Worm (Caenorhabditis elegans) whole organism, young adult: ENCODE results near the gene F28F8.9.
A peak's percentile ranks its signal among the peaks of the same experiment; 100 is the strongest.

Source experiments
- B0035.1 ChIP-seq: sonication (generic microtip); optimal IDR thresholded peaks from 2 replicates; lab custom pipeline; 2016; ENCODE audit warnings: missing genetic modification characterization, mild to moderate bottlenecking, missing compliant biosample characterization, missing genotype, missing genetic modification reagents
- C06A6.2 ChIP-seq: fragments of 200-800 bp; sonication (Bioruptor generic); conservative IDR thresholded peaks from 2 replicates; pipeline ENCODE4 v1.3.6; 2022; ENCODE audit warnings: missing genetic modification characterization, missing compliant biosample characterization
- F57A8.1 ChIP-seq: fragments of 200-800 bp; sonication (Bioruptor generic); optimal IDR thresholded peaks from 2 replicates; lab custom pipeline; 2018; ENCODE audit warnings: mild to moderate bottlenecking, missing genetic modification characterization, moderate library complexity, missing compliant biosample characterization
- F57C9.4 ChIP-seq: sonication (generic microtip); optimal IDR thresholded peaks from 2 replicates; lab custom pipeline; 2017; ENCODE audit warnings: mild to moderate bottlenecking, missing genetic modification characterization, missing compliant biosample characterization
- K12H6.12 ChIP-seq: fragments of 200-800 bp; sonication (Bioruptor generic); optimal IDR thresholded peaks from 2 replicates; lab custom pipeline; 2018; ENCODE audit warnings: mild to moderate bottlenecking, missing genetic modification characterization, missing compliant biosample characterization
- Y56A3A.18 ChIP-seq: fragments of 200-800 bp; sonication (Bioruptor generic); IDR thresholded peaks from 2 replicates; pipeline ENCODE4 v1.3.6; 2022; ENCODE audit warnings: missing genetic modification reagents, missing genetic modification characterization, missing compliant biosample characterization
- Y79H2A.3 ChIP-seq: fragments of 200-800 bp; sonication (Bioruptor generic); conservative IDR thresholded peaks from 2 replicates; pipeline ENCODE4 v1.3.6; 2022; ENCODE audit warnings: missing genetic modification reagents, missing genetic modification characterization, missing compliant biosample characterization
- Y95B8A.8 ChIP-seq: fragments of 200-800 bp; sonication (Bioruptor generic); IDR thresholded peaks from 2 replicates; pipeline ENCODE4 v1.3.6; 2022; ENCODE audit warnings: missing genetic modification reagents, missing genetic modification characterization, missing compliant biosample characterization
- ZK185.1 ChIP-seq: sonication (generic microtip); optimal IDR thresholded peaks from 2 replicates; lab custom pipeline; 2016; ENCODE audit warnings: mild to moderate bottlenecking, missing genetic modification characterization, missing compliant biosample characterization; ENCODE audit not compliant: poor library complexity, severe bottlenecking
- ama-1 ChIP-seq, 3 experiments: fragments of 150-350 bp in 1 of 3; sonication (generic microtip) in 2 of 3; optimal IDR thresholded peaks; 2 replicates each; lab custom pipeline; 2014 to 2018; ENCODE audit warnings: missing biosample characterization in 2 of 3, missing genetic modification characterization in 2 of 3, missing genetic modification reagents in 2 of 3
- attf-6 ChIP-seq: fragments of 200-800 bp; sonication (Bioruptor generic); IDR thresholded peaks from 2 replicates; pipeline ENCODE4 v1.3.6; 2022; ENCODE audit warnings: missing genetic modification reagents, missing genetic modification characterization, missing compliant biosample characterization
- bed-2 ChIP-seq: fragments of 200-800 bp; sonication (Bioruptor generic); IDR thresholded peaks from 2 replicates; pipeline ENCODE4 v1.3.6; 2022; ENCODE audit warnings: missing genetic modification reagents, missing genetic modification characterization, missing compliant biosample characterization
- cebp-1 ChIP-seq, 2 experiments: fragments of 200-800 bp in 1 of 2; sonication (Bioruptor generic) in 1 of 2; sonication (generic microtip) in 1 of 2; IDR thresholded peaks in 1 of 2; optimal IDR thresholded peaks in 1 of 2; 2 replicates each; pipeline versions ENCODE4 v1.3.6 to Lab custom; 2017 to 2022; ENCODE audit warnings: missing compliant biosample characterization in 2 of 2, missing genetic modification characterization in 2 of 2, mild to moderate bottlenecking in 1 of 2, missing genetic modification reagents in 1 of 2, moderate library complexity in 1 of 2
- cebp-2 ChIP-seq: fragments of 200-800 bp; sonication (Bioruptor generic); IDR thresholded peaks from 2 replicates; pipeline ENCODE4 v1.3.6; 2022; ENCODE audit warnings: missing genetic modification characterization, missing compliant biosample characterization
- ceh-79 ChIP-seq: sonication (generic microtip); optimal IDR thresholded peaks from 2 replicates; lab custom pipeline; 2017; ENCODE audit warnings: mild to moderate bottlenecking, missing genetic modification characterization, missing compliant biosample characterization
- dox-1 ChIP-seq: fragments of 200-800 bp; sonication (Bioruptor generic); IDR thresholded peaks from 2 replicates; pipeline ENCODE4 v1.3.6; 2022; ENCODE audit warnings: missing genetic modification reagents, missing genetic modification characterization, missing compliant biosample characterization
- dpl-1 ChIP-seq: fragments of 150-350 bp; optimal IDR thresholded peaks from 2 replicates; lab custom pipeline; 2014; ENCODE audit warnings: missing biosample characterization, missing genetic modification reagents, missing genetic modification characterization
- hlh-12 ChIP-seq: sonication (generic microtip); optimal IDR thresholded peaks from 2 replicates; lab custom pipeline; 2016; ENCODE audit warnings: missing genetic modification characterization, missing compliant biosample characterization
- hsf-1 ChIP-seq: fragments of 200-800 bp; sonication (Bioruptor generic); IDR thresholded peaks from 2 replicates; pipeline ENCODE4 v1.3.6; 2022; ENCODE audit warnings: missing genetic modification reagents, missing genetic modification characterization, missing compliant biosample characterization
- let-607 ChIP-seq, 2 experiments: fragments of 200-800 bp in 1 of 2; sonication (Bioruptor generic) in 1 of 2; sonication (generic microtip) in 1 of 2; optimal IDR thresholded peaks; 2 replicates each; lab custom pipeline; 2016 to 2018; ENCODE audit warnings: mild to moderate bottlenecking in 2 of 2, missing compliant biosample characterization in 2 of 2, missing genetic modification characterization in 2 of 2, moderate library complexity in 2 of 2, missing genotype in 1 of 2
- lin-40 ChIP-seq: sonication (generic microtip); optimal IDR thresholded peaks from 2 replicates; lab custom pipeline; 2016; ENCODE audit warnings: missing genetic modification characterization, mild to moderate bottlenecking, missing compliant biosample characterization, missing genotype, missing genetic modification reagents
- madf-10 ChIP-seq: sonication (generic microtip); optimal IDR thresholded peaks from 2 replicates; lab custom pipeline; 2016; ENCODE audit warnings: mild to moderate bottlenecking, missing genetic modification characterization, missing compliant biosample characterization
- madf-6 ChIP-seq: fragments of 200-800 bp; sonication (Bioruptor generic); IDR thresholded peaks from 2 replicates; pipeline ENCODE4 v1.3.6; 2022; ENCODE audit warnings: missing genetic modification reagents, missing genetic modification characterization, missing compliant biosample characterization
- nfya-2 ChIP-seq: fragments of 200-800 bp; sonication (Bioruptor generic); IDR thresholded peaks from 2 replicates; pipeline ENCODE4 v1.3.6; 2022; ENCODE audit warnings: missing genetic modification reagents, missing genetic modification characterization, missing compliant biosample characterization
- nfyb-1 ChIP-seq: fragments of 200-800 bp; sonication (Bioruptor generic); IDR thresholded peaks from 2 replicates; pipeline ENCODE4 v1.3.6; 2022; ENCODE audit warnings: missing genetic modification reagents, missing genetic modification characterization, missing compliant biosample characterization
- nhr-120 ChIP-seq: fragments of 200-800 bp; sonication (Bioruptor generic); IDR thresholded peaks from 2 replicates; pipeline ENCODE4 v1.3.6; 2022; ENCODE audit warnings: missing genetic modification characterization, missing compliant biosample characterization
- nhr-27 ChIP-seq: fragments of 200-800 bp; sonication (Bioruptor generic); optimal IDR thresholded peaks from 2 replicates; lab custom pipeline; 2018; ENCODE audit warnings: mild to moderate bottlenecking, missing genetic modification characterization, moderate library complexity, missing compliant biosample characterization
- nhr-80 ChIP-seq: sonication (generic microtip); optimal IDR thresholded peaks from 2 replicates; lab custom pipeline; 2016; ENCODE audit warnings: missing genetic modification characterization, missing compliant biosample characterization
- sdz-38 ChIP-seq: sonication (generic microtip); optimal IDR thresholded peaks from 2 replicates; lab custom pipeline; 2016; ENCODE audit warnings: missing genotype, missing genetic modification characterization, missing compliant biosample characterization
- snpc-1.1 ChIP-seq: sonication (generic microtip); optimal IDR thresholded peaks from 2 replicates; lab custom pipeline; 2017; ENCODE audit warnings: missing genetic modification characterization, mild to moderate bottlenecking, missing compliant biosample characterization, antibody characterized with exemption, moderate library complexity, missing genotype, missing genetic modification reagents; ENCODE audit not compliant: insufficient read depth
- snpc-3.4 ChIP-seq: sonication (generic microtip); optimal IDR thresholded peaks from 2 replicates; lab custom pipeline; 2017; ENCODE audit warnings: missing genetic modification characterization, mild to moderate bottlenecking, missing compliant biosample characterization, antibody characterized with exemption, moderate library complexity, missing genotype, missing genetic modification reagents
- tbp1 ChIP-seq: fragments of 200-800 bp; sonication (Bioruptor generic); optimal IDR thresholded peaks from 2 replicates; lab custom pipeline; 2018; ENCODE audit warnings: mild to moderate bottlenecking, missing genetic modification characterization, missing compliant biosample characterization
- tbx-9 ChIP-seq: sonication (generic microtip); optimal IDR thresholded peaks from 2 replicates; lab custom pipeline; 2016; ENCODE audit warnings: borderline replicate concordance, missing genetic modification characterization, inconsistent platforms, missing compliant biosample characterization
- tlf-1 ChIP-seq: fragments of 200-800 bp; sonication (Bioruptor generic); optimal IDR thresholded peaks from 2 replicates; lab custom pipeline; 2018; ENCODE audit warnings: mild to moderate bottlenecking, missing genetic modification characterization, missing compliant biosample characterization
- zfh-2 ChIP-seq: fragments of 200-800 bp; sonication (Bioruptor generic); conservative IDR thresholded peaks from 2 replicates; pipeline ENCODE4 v1.3.6; 2022; ENCODE audit warnings: missing genetic modification reagents, missing genetic modification characterization, missing compliant biosample characterization
- zim-3 ChIP-seq: sonication (generic microtip); optimal IDR thresholded peaks from 2 replicates; lab custom pipeline; 2017; ENCODE audit warnings: mild to moderate bottlenecking, missing genetic modification characterization, moderate library complexity, missing compliant biosample characterization
- ztf-18 ChIP-seq: sonication (generic microtip); optimal IDR thresholded peaks from 2 replicates; lab custom pipeline; 2016; ENCODE audit warnings: missing genotype, mild to moderate bottlenecking, missing genetic modification characterization, missing compliant biosample characterization
- ztf-28 ChIP-seq: fragments of 200-800 bp; sonication (Bioruptor generic); IDR thresholded peaks from 2 replicates; pipeline ENCODE4 v1.3.6; 2022; ENCODE audit warnings: missing genetic modification reagents, missing genetic modification characterization, missing compliant biosample characterization

F28F8.9 gene

DNA sequence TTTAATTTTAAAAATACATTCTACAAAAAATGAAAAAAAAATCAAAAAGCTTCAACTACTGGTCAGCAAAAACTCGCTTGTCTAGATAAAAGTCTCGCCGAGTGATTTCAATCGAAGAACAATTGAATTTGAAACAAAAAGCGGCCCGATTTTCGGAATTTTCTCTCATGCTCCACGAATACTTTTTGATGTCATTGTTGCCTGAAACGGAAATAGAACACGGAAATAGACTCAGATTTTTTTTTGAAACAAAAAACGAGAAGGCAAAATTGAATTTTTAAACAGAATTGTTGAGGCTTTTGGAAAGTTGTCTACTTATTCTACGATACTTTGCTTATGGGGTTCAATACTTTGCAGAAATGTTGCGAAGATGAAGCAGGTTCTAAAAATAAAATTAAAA lies 15.0 kb downstream of the F28F8.9 start:
- TF ChIP-seq cebp-1 (GFP tag; IDR thresholded peaks at IDR 0.05; lab: Robert Waterston, UW), result no peak
- no peak for TF ChIP-seq cebp-1 (tag; optimal IDR thresholded peaks at IDR 0.05; lab: Kevin White, UChicago)
- TF ChIP-seq nhr-120 (GFP tag; lab: Robert Waterston, UW), result no peak
- no peak for TF ChIP-seq tbp1 (GFP tag; lab: Kevin White, UChicago)
- TF ChIP-seq dox-1 (GFP tag; lab: Robert Waterston, UW), result no peak
- no peak for TF ChIP-seq hlh-12 (tag; lab: Kevin White, UChicago)
- TF ChIP-seq snpc-1.1 (tag; lab: Kevin White, UChicago), result no peak
- no peak for TF ChIP-seq tbx-9 (tag; lab: Kevin White, UChicago)
- no peak for TF ChIP-seq let-607 (tag; optimal IDR thresholded peaks at IDR 0.05; lab: Kevin White, UChicago)
- TF ChIP-seq Y79H2A.3 (GFP tag; lab: Robert Waterston, UW), result no peak
- no peak for TF ChIP-seq ama-1 (optimal IDR thresholded peaks at IDR 0.05; lab: Kevin White, UChicago)
- TF ChIP-seq ama-1 (GFP tag; optimal IDR thresholded peaks at IDR 0.05; lab: Kevin White, UChicago), result no peak
- no peak for TF ChIP-seq hsf-1 (GFP tag; lab: Robert Waterston, UW)
- TF ChIP-seq sdz-38, result no peak
- TF ChIP-seq, all 124 proteins: peak for 0

DNA sequence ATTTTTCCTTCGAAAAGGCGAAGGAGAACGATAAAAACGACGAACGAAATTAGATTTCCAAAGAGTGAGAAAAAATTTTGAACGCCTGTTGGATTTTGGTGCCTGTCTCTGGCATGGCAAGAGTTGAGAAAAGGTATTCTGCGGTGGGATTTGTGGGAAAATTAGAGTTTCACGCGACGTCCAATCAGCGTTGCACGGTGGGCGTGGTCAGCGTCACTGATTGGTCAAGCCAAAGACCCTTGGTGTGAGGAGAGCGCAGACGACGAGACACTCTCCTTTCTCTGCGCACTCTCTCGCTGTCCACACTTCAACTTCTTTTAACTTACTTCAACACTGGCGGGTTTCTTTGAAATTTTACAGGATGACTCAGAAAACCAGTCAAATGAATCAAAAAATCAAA lies 15.9 kb downstream of the F28F8.9 start:
- TF ChIP-seq zfh-2 (GFP tag; lab: Robert Waterston, UW) (peak; percentile 46), nfyb-1 (GFP tag; lab: Robert Waterston, UW) (peak; percentile 66; the same call in 1 of the 2 replicates), zim-3 (tag; lab: Kevin White, UChicago) (no peak)

ce11 chrV:15559729-15560128 lies 18.7 kb downstream of the F28F8.9 start:
- no peak for TF ChIP-seq Y95B8A.8 (GFP tag; lab: Robert Waterston, UW)
- no peak for TF ChIP-seq tlf-1 (GFP tag; lab: Kevin White, UChicago)
- TF ChIP-seq lin-40 (tag; lab: Kevin White, UChicago), result no peak
- TF ChIP-seq C06A6.2 (GFP tag; lab: Robert Waterston, UW), result no peak
- TF ChIP-seq attf-6 (GFP tag; lab: Robert Waterston, UW), result no peak
- TF ChIP-seq snpc-3.4 (tag; lab: Kevin White, UChicago), result no peak
- TF ChIP-seq cebp-2 (GFP tag; lab: Robert Waterston, UW), result no peak
- TF ChIP-seq B0035.1 (tag; lab: Kevin White, UChicago), result no peak
- TF ChIP-seq F57C9.4 (tag; lab: Kevin White, UChicago), result no peak
- no peak for TF ChIP-seq ztf-28 (GFP tag; lab: Robert Waterston, UW)
- no peak for TF ChIP-seq nhr-27 (tag; lab: Kevin White, UChicago)
- no peak for TF ChIP-seq bed-2 (GFP tag; lab: Robert Waterston, UW)
- no peak for TF ChIP-seq tbp1 (GFP tag; lab: Kevin White, UChicago)
- no peak for TF ChIP-seq sdz-38
- no peak for TF ChIP-seq madf-10 (tag; lab: Kevin White, UChicago)

DNA sequence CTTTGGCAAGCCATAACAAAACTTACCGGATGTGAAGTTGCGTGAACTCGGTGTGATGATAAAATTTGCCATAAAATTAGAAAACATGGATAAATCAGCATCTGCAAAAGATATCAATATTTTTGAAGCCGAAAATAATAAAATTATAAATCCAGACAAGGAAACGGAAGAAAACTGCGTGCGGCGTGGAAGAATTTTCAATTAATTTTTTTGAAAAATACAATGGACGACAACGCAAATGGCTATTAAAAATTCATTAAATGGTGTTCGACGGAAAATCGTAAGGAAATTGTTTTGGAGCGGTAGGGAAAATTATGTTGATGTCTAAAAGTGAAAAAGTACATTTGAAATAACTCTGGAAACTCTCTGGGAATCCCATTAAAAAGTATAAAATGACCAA lies 19.4 kb downstream of the F28F8.9 start, which contains the start of gene acr-18:
Gene acr-18, minus strand, starts transcription at position 101 of the 400 bp plus-strand sequence.
- no peak for TF ChIP-seq ceh-79 (tag; lab: Kevin White, UChicago)
- no peak for TF ChIP-seq Y56A3A.18 (GFP tag; lab: Robert Waterston, UW)
- no peak for TF ChIP-seq ZK185.1
- TF ChIP-seq K12H6.12, result no peak
- no peak for TF ChIP-seq dpl-1 (GFP tag; lab: Kevin White, UChicago)
- TF ChIP-seq zim-3 (tag; lab: Kevin White, UChicago), result no peak
- TF ChIP-seq ztf-18 (tag; lab: Kevin White, UChicago), result no peak
- TF ChIP-seq nfya-2 (GFP tag; lab: Robert Waterston, UW), result no peak
- no peak for TF ChIP-seq nhr-80 (tag; lab: Kevin White, UChicago)
- TF ChIP-seq F57A8.1 (GFP tag; lab: Kevin White, UChicago), result no peak
- TF ChIP-seq madf-6 (GFP tag; lab: Robert Waterston, UW), result no peak
- no peak for TF ChIP-seq let-607 (tag; optimal IDR thresholded peaks at IDR 0.05; lab: Kevin White, UChicago)
